Fruit fly (Drosophila melanogaster): ENCODE data around the gene CG7945.

- TF ChIP-seq EcR (GFP tag; optimal IDR thresholded peaks at IDR 0.05) (no peak), CG15710 (tag; optimal IDR thresholded peaks at IDR 0.05) (no peak), CG8159 (tag; optimal IDR thresholded peaks at IDR 0.05) (no peak), CG34367 (tag; optimal IDR thresholded peaks at IDR 0.05) (no peak), CG4496 (GFP tag; IDR thresholded peaks at IDR 0.05) (no peak), CG32121 (GFP tag; IDR thresholded peaks at IDR 0.05) (no peak), D1 (tag; optimal IDR thresholded peaks at IDR 0.05) (no peak), CG17806 (tag; optimal IDR thresholded peaks at IDR 0.05) (no peak), gl (tag; optimal IDR thresholded peaks at IDR 0.05) (no peak)
Measured at dm6 chr3L:15531423-15532325, 7.7 kb upstream of the CG7945 start, which contains the start of gene CG43248.

Data from whole organism, pupa.